Fruit fly (Drosophila melanogaster): ENCODE results near the gene ftz-f1.

DNA sequence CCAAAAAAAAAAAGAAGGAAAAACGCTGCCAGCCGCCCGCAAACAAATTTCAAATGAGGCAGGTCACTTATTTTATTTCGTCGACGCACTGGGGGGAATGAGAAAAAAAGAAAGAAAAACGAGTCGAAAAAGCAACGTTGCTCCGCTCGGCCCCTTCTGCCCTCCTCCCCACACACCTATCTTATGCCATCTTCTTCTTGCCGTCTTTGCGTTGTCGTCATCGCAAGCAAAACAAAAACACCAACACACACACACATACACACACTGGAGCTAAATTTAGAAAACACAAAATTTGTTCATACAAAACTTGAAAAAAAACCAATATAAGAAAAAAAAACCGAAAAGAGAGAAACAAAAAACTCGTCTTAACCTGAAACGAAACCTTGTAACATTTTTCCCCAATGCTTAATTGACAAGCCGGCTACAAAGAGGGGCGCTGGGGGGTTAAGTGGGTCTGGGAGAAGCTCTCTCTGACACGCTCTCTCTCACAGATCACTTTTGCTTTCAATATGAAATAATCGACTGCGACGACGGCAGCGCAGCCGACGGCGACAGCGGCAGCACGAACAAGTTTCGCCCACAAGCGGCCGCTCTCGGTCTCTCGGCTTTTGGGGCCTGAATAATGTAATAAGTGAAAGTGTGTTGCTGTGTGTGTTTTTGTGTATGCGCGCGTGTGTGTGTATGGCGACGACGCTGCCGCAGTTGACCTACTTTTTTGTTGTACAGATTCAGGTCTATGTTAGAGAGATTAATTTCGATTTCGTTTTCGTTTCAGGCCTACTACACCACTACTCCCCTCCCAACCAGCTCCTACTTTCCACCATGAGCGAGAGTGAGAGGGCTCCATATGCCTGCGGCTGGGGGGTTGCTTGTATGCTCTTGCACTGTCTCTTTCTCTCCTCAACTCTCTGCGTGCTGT lies 29.8 kb downstream of the ftz-f1 start:
- peak; percentile 40 for TF ChIP-seq CG7368 (GFP tag; optimal IDR thresholded peaks at IDR 0.05)
- peak; percentile 42 for TF ChIP-seq CG10669 (GFP tag; optimal IDR thresholded peaks at IDR 0.05)
- peak; percentile 46 for TF ChIP-seq fd85E (GFP tag; optimal IDR thresholded peaks at IDR 0.05)
- TF ChIP-seq Gug (GFP tag; IDR thresholded peaks at IDR 0.05): peak; percentile 30; the same call in 1 of the 2 replicates
- peak; percentile 5 for TF ChIP-seq Sox102F (GFP tag; optimal IDR thresholded peaks at IDR 0.05)
- TF ChIP-seq Ets96B (tag; optimal IDR thresholded peaks at IDR 0.05): no peak
- peak; percentile 25 for TF ChIP-seq OdsH (GFP tag; optimal IDR thresholded peaks at IDR 0.05)
- TF ChIP-seq spab (GFP tag; optimal IDR thresholded peaks at IDR 0.05): peak; percentile 44
- peak; percentile 10 for TF ChIP-seq Hr39 (GFP tag; optimal IDR thresholded peaks at IDR 0.05)
- peak; percentile 64 for TF ChIP-seq Lpt (GFP tag; optimal IDR thresholded peaks at IDR 0.05)
- TF ChIP-seq dsx (GFP tag; optimal IDR thresholded peaks at IDR 0.05; ENCODE audit: poor library complexity, severe bottlenecking): peak; percentile 37
- peak; percentile 3 for TF ChIP-seq CG31627 (GFP tag; optimal IDR thresholded peaks at IDR 0.05)
- peak; percentile 2 for TF ChIP-seq CG3032 (tag; optimal IDR thresholded peaks at IDR 0.05)
- peak; percentile 66 for TF ChIP-seq CG6854 (GFP tag; optimal IDR thresholded peaks at IDR 0.05)

Measured in whole organism, prepupa.